Fruit fly (Drosophila melanogaster): Measurements from ENCODE around the gene Ca-alpha1T.

DNA sequence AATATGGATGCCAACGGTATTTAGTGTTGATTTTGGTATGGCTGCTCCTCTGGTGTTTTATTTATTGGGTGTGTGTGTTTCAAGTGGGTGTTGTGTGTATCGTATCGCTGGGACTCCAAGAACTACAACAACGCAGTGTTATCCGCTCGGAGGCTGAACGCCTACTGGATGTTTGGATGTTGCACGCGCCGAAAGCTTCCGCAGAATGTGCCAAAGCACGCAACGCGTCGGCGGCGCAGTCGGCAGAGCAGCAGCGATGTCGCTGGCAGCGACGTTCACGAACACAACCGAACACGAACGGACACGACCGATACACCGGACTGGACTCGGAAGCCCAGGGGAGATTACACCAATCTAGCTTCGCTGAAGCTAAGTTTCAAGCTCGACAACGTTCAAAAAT is at the start of gene Ca-alpha1T:
- TF ChIP-seq CG10631 (GFP tag; optimal IDR thresholded peaks at IDR 0.05): no peak
- TF ChIP-seq Sox102F (GFP tag; optimal IDR thresholded peaks at IDR 0.05): no peak
- no peak for TF ChIP-seq fd59A (GFP tag; optimal IDR thresholded peaks at IDR 0.05)
- TF ChIP-seq pdm3 (GFP tag; optimal IDR thresholded peaks at IDR 0.05): no peak
- TF ChIP-seq achi (GFP tag; optimal IDR thresholded peaks at IDR 0.05): no peak
- no peak for TF ChIP-seq CG3032 (tag; optimal IDR thresholded peaks at IDR 0.05)
- no peak for TF ChIP-seq Gug (GFP tag; IDR thresholded peaks at IDR 0.05)
- TF ChIP-seq dsx (GFP tag; optimal IDR thresholded peaks at IDR 0.05; ENCODE audit: poor library complexity, severe bottlenecking): no peak
- no peak for TF ChIP-seq cyc (GFP tag; optimal IDR thresholded peaks at IDR 0.05)
- no peak for TF ChIP-seq CG15336 (GFP tag; IDR thresholded peaks at IDR 0.05)
- no peak for TF ChIP-seq OdsH (GFP tag; optimal IDR thresholded peaks at IDR 0.05)
- TF ChIP-seq CG10669 (GFP tag; optimal IDR thresholded peaks at IDR 0.05): no peak
